ENCODE assay signal across 1 fruit fly cellular context in the genomic region with DNA sequence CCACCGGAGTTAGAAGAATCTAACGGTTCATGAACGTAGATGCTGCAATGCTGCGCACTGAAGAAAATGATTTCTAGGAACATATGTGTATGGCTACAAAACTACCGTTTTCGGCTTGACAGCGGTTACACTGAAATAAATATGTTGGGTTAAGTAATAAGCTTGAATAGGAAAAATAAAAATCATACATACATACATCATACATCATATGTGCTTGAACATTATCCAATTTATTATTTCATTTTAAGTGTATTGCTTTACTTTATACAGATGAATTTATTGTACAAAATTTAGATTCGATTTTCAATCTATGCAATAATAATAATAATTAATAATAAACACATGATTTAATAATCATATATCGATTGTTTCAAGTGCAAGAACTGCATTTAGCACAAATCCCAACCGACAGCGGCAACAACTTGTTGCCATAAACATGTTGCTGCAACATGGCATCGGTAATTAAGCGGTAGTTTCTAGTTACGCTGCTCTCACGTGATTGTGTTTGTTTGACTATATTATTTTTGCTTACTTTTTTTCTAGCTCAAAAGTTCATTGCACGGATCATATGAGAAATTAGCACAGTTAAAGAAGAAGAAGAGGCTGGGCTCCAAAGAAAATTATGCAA.
A peak's percentile ranks its signal among the peaks of the same experiment; 100 is the strongest.
TF ChIP-seq lines count a peak whose summit lies in the region.

No protein-coding gene starts in this region.

TF ChIP-seq in whole organism, embryonic, 481 proteins besides CTCF, POLR2A, EP300 and RAD21 (continued from another document and continues in another):
- peak; percentile 10 for TF ChIP-seq CG6254 (GFP tag; optimal IDR thresholded peaks at IDR 0.05; lab: Kevin White, UChicago)
- TF ChIP-seq ase (GFP tag; IDR thresholded peaks at IDR 0.05; lab: Robert Waterston, UW) = no peak
- no peak for TF ChIP-seq ac (GFP tag; optimal IDR thresholded peaks at IDR 0.05; lab: Kevin White, UChicago)
- TF ChIP-seq Spps (tag; optimal IDR thresholded peaks at IDR 0.05; lab: Kevin White, UChicago) = peak; percentile 45
- TF ChIP-seq Nf-YB (GFP tag; optimal IDR thresholded peaks at IDR 0.05; lab: Kevin White, UChicago) = peak; percentile 13
- TF ChIP-seq CG31441 (GFP tag; IDR thresholded peaks at IDR 0.05; lab: Robert Waterston, UW) = peak; percentile 72
- TF ChIP-seq bcd (GFP tag; optimal IDR thresholded peaks at IDR 0.05; lab: Kevin White, UChicago) = no peak
- TF ChIP-seq ftz-f1 (GFP tag; optimal IDR thresholded peaks at IDR 0.05; lab: Kevin White, UChicago) = no peak
- no peak for TF ChIP-seq CG4730 (GFP tag; IDR thresholded peaks at IDR 0.05; lab: Robert Waterston, UW)
- peak; percentile 15 for TF ChIP-seq CG17359 (tag; optimal IDR thresholded peaks at IDR 0.05; lab: Kevin White, UChicago)
- no peak for TF ChIP-seq CG18599 (GFP tag; optimal IDR thresholded peaks at IDR 0.05; lab: Kevin White, UChicago)
- TF ChIP-seq CHES-1-like (GFP tag; optimal IDR thresholded peaks at IDR 0.05; lab: Kevin White, UChicago) = no peak
- no peak for TF ChIP-seq amos (GFP tag; IDR thresholded peaks at IDR 0.05; lab: Robert Waterston, UW; ENCODE audit: partially characterized antibody)
- TF ChIP-seq sr (GFP tag; IDR thresholded peaks at IDR 0.05; lab: Robert Waterston, UW) = no peak
- TF ChIP-seq Fer3 (tag; optimal IDR thresholded peaks at IDR 0.05; lab: Kevin White, UChicago) = no peak
- peak; percentile 19 for TF ChIP-seq Six4 (GFP tag; optimal IDR thresholded peaks at IDR 0.05; lab: Kevin White, UChicago)
- TF ChIP-seq jing (GFP tag; optimal IDR thresholded peaks at IDR 0.05; lab: Kevin White, UChicago) = no peak
- TF ChIP-seq ERR (GFP tag; optimal IDR thresholded peaks at IDR 0.05; lab: Kevin White, UChicago) = no peak
- TF ChIP-seq CG15073 (GFP tag; optimal IDR thresholded peaks at IDR 0.05; lab: Kevin White, UChicago) = no peak
- no peak for TF ChIP-seq ro (GFP tag; IDR thresholded peaks at IDR 0.05; lab: Robert Waterston, UW)
- TF ChIP-seq dmrt99B (tag; optimal IDR thresholded peaks at IDR 0.05; lab: Kevin White, UChicago) = peak; percentile 43
- TF ChIP-seq E2f1 (GFP tag; IDR thresholded peaks at IDR 0.05; lab: Robert Waterston, UW) = no peak
- no peak for TF ChIP-seq bab2 (GFP tag; optimal IDR thresholded peaks at IDR 0.05; lab: Kevin White, UChicago)
- no peak for TF ChIP-seq CG3995 (GFP tag; optimal IDR thresholded peaks at IDR 0.05; lab: Kevin White, UChicago)
- TF ChIP-seq pho (GFP tag; optimal IDR thresholded peaks at IDR 0.05; lab: Kevin White, UChicago) = no peak
- TF ChIP-seq CG5245 (GFP tag; optimal IDR thresholded peaks at IDR 0.05; lab: Kevin White, UChicago) = no peak
- no peak for TF ChIP-seq Nf-YA (GFP tag; IDR thresholded peaks at IDR 0.05; lab: Robert Waterston, UW)
- TF ChIP-seq p53 (GFP tag; optimal IDR thresholded peaks at IDR 0.05; lab: Kevin White, UChicago) = no peak
- TF ChIP-seq wor (GFP tag; IDR thresholded peaks at IDR 0.05; lab: Robert Waterston, UW) = no peak
- TF ChIP-seq CG31365 (tag; optimal IDR thresholded peaks at IDR 0.05; lab: Kevin White, UChicago) = no peak
- no peak for TF ChIP-seq HmgD (GFP tag; optimal IDR thresholded peaks at IDR 0.05; lab: Kevin White, UChicago)
- TF ChIP-seq trem (tag; optimal IDR thresholded peaks at IDR 0.05; lab: Kevin White, UChicago) = peak; percentile 45
- no peak for TF ChIP-seq fd102C (GFP tag; optimal IDR thresholded peaks at IDR 0.05; lab: Kevin White, UChicago)
- peak; percentile 68 for TF ChIP-seq nmo (GFP tag; optimal IDR thresholded peaks at IDR 0.05; lab: Kevin White, UChicago)
- TF ChIP-seq peb (GFP tag; IDR thresholded peaks at IDR 0.05; lab: Robert Waterston, UW) = no peak
- TF ChIP-seq CG7839 (tag; optimal IDR thresholded peaks at IDR 0.05; lab: Kevin White, UChicago) = peak; percentile 32
- TF ChIP-seq NFAT (GFP tag; IDR thresholded peaks at IDR 0.05; lab: Robert Waterston, UW) = no peak
- no peak for TF ChIP-seq Aef1 (GFP tag; IDR thresholded peaks at IDR 0.05; lab: Robert Waterston, UW)
- TF ChIP-seq gem (tag; optimal IDR thresholded peaks at IDR 0.05; lab: Kevin White, UChicago) = peak; percentile 73
- TF ChIP-seq schlank (tag; optimal IDR thresholded peaks at IDR 0.05; lab: Kevin White, UChicago) = no peak
- TF ChIP-seq klu (GFP tag; IDR thresholded peaks at IDR 0.05; lab: Robert Waterston, UW) = no peak
- TF ChIP-seq CG33213 (GFP tag; optimal IDR thresholded peaks at IDR 0.05; lab: Kevin White, UChicago) = no peak
- TF ChIP-seq Xrp1 (GFP tag; IDR thresholded peaks at IDR 0.05; lab: Robert Waterston, UW) = peak; percentile 49; the same call in 1 of the 2 replicates
- TF ChIP-seq btn (GFP tag; optimal IDR thresholded peaks at IDR 0.05; lab: Kevin White, UChicago) = no peak
- no peak for TF ChIP-seq Nf-YC (tag; optimal IDR thresholded peaks at IDR 0.05; lab: Kevin White, UChicago)
- TF ChIP-seq CG1792 (GFP tag; optimal IDR thresholded peaks at IDR 0.05; lab: Kevin White, UChicago) = no peak
- TF ChIP-seq Atf6 (GFP tag; IDR thresholded peaks at IDR 0.05; lab: Robert Waterston, UW) = no peak
- TF ChIP-seq bowl (GFP tag; IDR thresholded peaks at IDR 0.05; lab: Robert Waterston, UW) = no peak
- TF ChIP-seq CG13424 (tag; optimal IDR thresholded peaks at IDR 0.05; lab: Kevin White, UChicago) = peak; percentile 24
- peak; percentile 0 for TF ChIP-seq ATbp (GFP tag; optimal IDR thresholded peaks at IDR 0.05; lab: Kevin White, UChicago)
- TF ChIP-seq run (tag; optimal IDR thresholded peaks at IDR 0.05; lab: Kevin White, UChicago) = no peak
- no peak for TF ChIP-seq Opbp (GFP tag; IDR thresholded peaks at IDR 0.05; lab: Robert Waterston, UW; ENCODE audit: partially characterized antibody)
- no peak for TF ChIP-seq Hmx (GFP tag; optimal IDR thresholded peaks at IDR 0.05; lab: Kevin White, UChicago)
- TF ChIP-seq pros (GFP tag; optimal IDR thresholded peaks at IDR 0.05; lab: Kevin White, UChicago) = no peak
- no peak for TF ChIP-seq CG8765 (GFP tag; IDR thresholded peaks at IDR 0.05; lab: Robert Waterston, UW)
- TF ChIP-seq fd3F (GFP tag; optimal IDR thresholded peaks at IDR 0.05; lab: Kevin White, UChicago) = no peak
- no peak for TF ChIP-seq H2.0 (GFP tag; IDR thresholded peaks at IDR 0.05; lab: Robert Waterston, UW)
- no peak for TF ChIP-seq yki (optimal IDR thresholded peaks at IDR 0.05; lab: Kevin White, UChicago)
- TF ChIP-seq E2f2 (GFP tag; IDR thresholded peaks at IDR 0.05; lab: Robert Waterston, UW) = no peak
- TF ChIP-seq CG12744 (GFP tag; optimal IDR thresholded peaks at IDR 0.05; lab: Kevin White, UChicago) = no peak
- no peak for TF ChIP-seq CG10321 (GFP tag; IDR thresholded peaks at IDR 0.05; lab: Robert Waterston, UW)
- no peak for TF ChIP-seq cato (GFP tag; optimal IDR thresholded peaks at IDR 0.05; lab: Kevin White, UChicago; ENCODE audit: borderline replicate concordance)
- no peak for TF ChIP-seq CG13287 (GFP tag; IDR thresholded peaks at IDR 0.05; lab: Robert Waterston, UW; ENCODE audit: partially characterized antibody)
- TF ChIP-seq phol (tag; optimal IDR thresholded peaks at IDR 0.05; lab: Kevin White, UChicago) = peak; percentile 66
- no peak for TF ChIP-seq dan (GFP tag; IDR thresholded peaks at IDR 0.05; lab: Robert Waterston, UW)
- TF ChIP-seq CG7556 (GFP tag; optimal IDR thresholded peaks at IDR 0.05; lab: Kevin White, UChicago) = peak; percentile 25
- no peak for TF ChIP-seq kah (GFP tag; optimal IDR thresholded peaks at IDR 0.05; lab: Kevin White, UChicago)
- no peak for TF ChIP-seq dati (GFP tag; IDR thresholded peaks at IDR 0.05; lab: Robert Waterston, UW)
- no peak for TF ChIP-seq CG15269 (tag; optimal IDR thresholded peaks at IDR 0.05; lab: Kevin White, UChicago)
- TF ChIP-seq CG11560 (tag; IDR thresholded peaks at IDR 0.05; lab: Robert Waterston, UW) = no peak
- TF ChIP-seq hbn (GFP tag; IDR thresholded peaks at IDR 0.05; lab: Robert Waterston, UW; ENCODE audit: partially characterized antibody) = no peak
- no peak for TF ChIP-seq knrl (GFP tag; IDR thresholded peaks at IDR 0.05; lab: Robert Waterston, UW; ENCODE audit: partially characterized antibody)
- TF ChIP-seq CG17361 (GFP tag; IDR thresholded peaks at IDR 0.05; lab: Robert Waterston, UW) = peak; percentile 77
- no peak for TF ChIP-seq CG12071 (GFP tag; optimal IDR thresholded peaks at IDR 0.05; lab: Kevin White, UChicago)
- TF ChIP-seq repo (GFP tag; optimal IDR thresholded peaks at IDR 0.05; lab: Kevin White, UChicago) = no peak
- no peak for TF ChIP-seq Scr (GFP tag; IDR thresholded peaks at IDR 0.05; lab: Robert Waterston, UW; ENCODE audit: partially characterized antibody)
- no peak for TF ChIP-seq dm (GFP tag; optimal IDR thresholded peaks at IDR 0.05; lab: Kevin White, UChicago)
- TF ChIP-seq CG14710 (tag; optimal IDR thresholded peaks at IDR 0.05; lab: Kevin White, UChicago) = peak; percentile 72
- peak; percentile 70 for TF ChIP-seq dmrt11E (tag; optimal IDR thresholded peaks at IDR 0.05; lab: Kevin White, UChicago)
- TF ChIP-seq CG14860 (GFP tag; IDR thresholded peaks at IDR 0.05; lab: Robert Waterston, UW; ENCODE audit: partially characterized antibody) = no peak
- TF ChIP-seq Hand (GFP tag; optimal IDR thresholded peaks at IDR 0.05; lab: Kevin White, UChicago) = no peak
- TF ChIP-seq CG6689 (GFP tag; IDR thresholded peaks at IDR 0.05; lab: Robert Waterston, UW) = 0 out of 2 replicates have a peak, but pooled peaks have one; percentile 55
- TF ChIP-seq pzg (GFP tag; optimal IDR thresholded peaks at IDR 0.05; lab: Kevin White, UChicago) = no peak
- TF ChIP-seq eve (GFP tag; optimal IDR thresholded peaks at IDR 0.05; lab: Kevin White, UChicago) = no peak
- peak; percentile 8 for TF ChIP-seq tio (GFP tag; optimal IDR thresholded peaks at IDR 0.05; lab: Kevin White, UChicago)
- peak in 1 of 2 experiments; percentile 22 for TF ChIP-seq dpn (GFP tag; optimal IDR thresholded peaks at IDR 0.05; lab: Kevin White, UChicago)
- no peak for TF ChIP-seq H15 (GFP tag; IDR thresholded peaks at IDR 0.05; lab: Robert Waterston, UW)
- TF ChIP-seq stc (GFP tag; IDR thresholded peaks at IDR 0.05; lab: Robert Waterston, UW) = no peak
- no peak for TF ChIP-seq HLH54F (GFP tag; optimal IDR thresholded peaks at IDR 0.05; lab: Kevin White, UChicago)
- TF ChIP-seq CG1529 (GFP tag; optimal IDR thresholded peaks at IDR 0.05; lab: Kevin White, UChicago) = no peak
- TF ChIP-seq CG1233 (GFP tag; optimal IDR thresholded peaks at IDR 0.05; lab: Kevin White, UChicago) = no peak
- TF ChIP-seq ab (GFP tag; optimal IDR thresholded peaks at IDR 0.05; lab: Kevin White, UChicago) = no peak
- no peak for TF ChIP-seq CG15479 (GFP tag; optimal IDR thresholded peaks at IDR 0.05; lab: Kevin White, UChicago)
- no peak for TF ChIP-seq hth (optimal IDR thresholded peaks at IDR 0.05; lab: Kevin White, UChicago)
- TF ChIP-seq danr (GFP tag; IDR thresholded peaks at IDR 0.05; lab: Robert Waterston, UW) = no peak
- no peak for TF ChIP-seq Stat92E (GFP tag; optimal IDR thresholded peaks at IDR 0.05; lab: Kevin White, UChicago)
- TF ChIP-seq Ptx1 (GFP tag; IDR thresholded peaks at IDR 0.05; lab: Robert Waterston, UW) = no peak
- no peak for TF ChIP-seq CG11247 (GFP tag; IDR thresholded peaks at IDR 0.05; lab: Robert Waterston, UW)
- TF ChIP-seq Hr3 (GFP tag; optimal IDR thresholded peaks at IDR 0.05; lab: Kevin White, UChicago) = no peak
- TF ChIP-seq nau (GFP tag; optimal IDR thresholded peaks at IDR 0.05; lab: Kevin White, UChicago) = no peak
- TF ChIP-seq NK7.1 (GFP tag; optimal IDR thresholded peaks at IDR 0.05; lab: Kevin White, UChicago) = no peak
- no peak for TF ChIP-seq ara (GFP tag; IDR thresholded peaks at IDR 0.05; lab: Robert Waterston, UW)
- TF ChIP-seq pnt (GFP tag; optimal IDR thresholded peaks at IDR 0.05; lab: Kevin White, UChicago) = no peak
- TF ChIP-seq dysf (GFP tag; IDR thresholded peaks at IDR 0.05; lab: Robert Waterston, UW) = no peak
- no peak for TF ChIP-seq CG2875 (GFP tag; optimal IDR thresholded peaks at IDR 0.05; lab: Kevin White, UChicago)
- TF ChIP-seq CoRest (tag; optimal IDR thresholded peaks at IDR 0.05; lab: Kevin White, UChicago) = peak; percentile 26
- TF ChIP-seq CG15514 (GFP tag; optimal IDR thresholded peaks at IDR 0.05; lab: Kevin White, UChicago) = no peak
- TF ChIP-seq MTF-1 (GFP tag; optimal IDR thresholded peaks at IDR 0.05; lab: Kevin White, UChicago; ENCODE audit: borderline replicate concordance) = no peak
- peak; percentile 16 for TF ChIP-seq nerfin-1 (tag; optimal IDR thresholded peaks at IDR 0.05; lab: Kevin White, UChicago)
- TF ChIP-seq CG9215 (GFP tag; IDR thresholded peaks at IDR 0.05; lab: Robert Waterston, UW) = no peak
- no peak for TF ChIP-seq z (GFP tag; IDR thresholded peaks at IDR 0.05; lab: Robert Waterston, UW)
- TF ChIP-seq CG34224 (GFP tag; IDR thresholded peaks at IDR 0.05; lab: Robert Waterston, UW; ENCODE audit: partially characterized antibody) = no peak
- TF ChIP-seq gce (GFP tag; IDR thresholded peaks at IDR 0.05; lab: Robert Waterston, UW) = no peak
- TF ChIP-seq ap (GFP tag; IDR thresholded peaks at IDR 0.05; lab: Robert Waterston, UW) = no peak
- TF ChIP-seq her (GFP tag; optimal IDR thresholded peaks at IDR 0.05; lab: Kevin White, UChicago) = no peak
- peak; percentile 7 for TF ChIP-seq CG13775 (GFP tag; optimal IDR thresholded peaks at IDR 0.05; lab: Kevin White, UChicago)
- no peak for TF ChIP-seq CG12236 (GFP tag; optimal IDR thresholded peaks at IDR 0.05; lab: Kevin White, UChicago)
- TF ChIP-seq esg (GFP tag; conservative IDR thresholded peaks at IDR 0.05; lab: Robert Waterston, UW) = no peak
- peak; percentile 1; the same call in 1 of the 3 replicates for TF ChIP-seq CG2199 (GFP tag; IDR thresholded peaks at IDR 0.05; lab: Robert Waterston, UW)
- TF ChIP-seq CG6813 (GFP tag; optimal IDR thresholded peaks at IDR 0.05; lab: Kevin White, UChicago) = no peak
- no peak for TF ChIP-seq Lim3 (GFP tag; IDR thresholded peaks at IDR 0.05; lab: Robert Waterston, UW)
- no peak for TF ChIP-seq CG16813 (GFP tag; IDR thresholded peaks at IDR 0.05; lab: Robert Waterston, UW; ENCODE audit: partially characterized antibody)
- no peak for TF ChIP-seq CG3838 (GFP tag; optimal IDR thresholded peaks at IDR 0.05; lab: Kevin White, UChicago)
- no peak for TF ChIP-seq wek (GFP tag; optimal IDR thresholded peaks at IDR 0.05; lab: Kevin White, UChicago)
- TF ChIP-seq CG11093 (GFP tag; IDR thresholded peaks at IDR 0.05; lab: Robert Waterston, UW) = no peak
- no peak for TF ChIP-seq CG8944 (GFP tag; optimal IDR thresholded peaks at IDR 0.05; lab: Kevin White, UChicago)
- TF ChIP-seq jigr1 (GFP tag; IDR thresholded peaks at IDR 0.05; lab: Robert Waterston, UW) = no peak
- no peak for TF ChIP-seq Oaz (GFP tag; IDR thresholded peaks at IDR 0.05; lab: Robert Waterston, UW)
- no peak for TF ChIP-seq CG12659 (GFP tag; optimal IDR thresholded peaks at IDR 0.05; lab: Kevin White, UChicago)
- no peak for TF ChIP-seq row (GFP tag; IDR thresholded peaks at IDR 0.05; lab: Robert Waterston, UW)
